Worm (Caenorhabditis elegans): Measurements from ENCODE around the gene F09G8.7.

ce11 chrIII:8224769-8225168 lies 43.4 kb downstream of the F09G8.7 start, which contains the start of gene mob-4:
- TF ChIP-seq med-1 (GFP tag; optimal IDR thresholded peaks at IDR 0.05; ENCODE audit: insufficient read depth) (no peak), klf-2 (GFP tag; conservative IDR thresholded peaks at IDR 0.05) (no peak), flt-1 (GFP tag; IDR thresholded peaks at IDR 0.05) (no peak), cog-1 (tag; optimal IDR thresholded peaks at IDR 0.05) (no peak), tab-1 (GFP tag; IDR thresholded peaks at IDR 0.05) (no peak), ref-1 (GFP tag; conservative IDR thresholded peaks at IDR 0.05) (no peak)

Measured in whole organism, midembryonic.